Fruit fly (Drosophila melanogaster) whole organism, embryonic: ENCODE measurements around the gene crm.

Experiments used
- BEAF-32 ChIP-seq: fragments of 200-800 bp; sonication (Bioruptor generic); optimal IDR thresholded peaks from 3 replicates; lab custom pipeline; 2017; ENCODE audit warnings: missing biosample characterization, missing genetic modification characterization, mild to moderate bottlenecking, moderate library complexity, missing genetic modification reagents
- Blimp-1 ChIP-seq: fragments of 200-800 bp; sonication (Bioruptor generic); optimal IDR thresholded peaks from 3 replicates; lab custom pipeline; 2018; ENCODE audit warnings: missing biosample characterization, missing genetic modification characterization, mild to moderate bottlenecking, moderate library complexity, missing genetic modification reagents
- CG11504 ChIP-seq: fragments of 200-800 bp; sonication (Bioruptor generic); optimal IDR thresholded peaks from 3 replicates; lab custom pipeline; 2019; ENCODE audit warnings: missing biosample characterization, mild to moderate bottlenecking, missing genetic modification characterization, moderate library complexity
- CG12155 ChIP-seq: fragments of 200-800 bp; sonication (Bioruptor generic); optimal IDR thresholded peaks from 3 replicates; lab custom pipeline; 2016; ENCODE audit warnings: missing biosample characterization, missing genetic modification characterization
- CG13624 ChIP-seq: fragments of 200-800 bp; sonication (Bioruptor generic); optimal IDR thresholded peaks from 2 replicates; lab custom pipeline; 2016; ENCODE audit warnings: missing biosample characterization, missing genetic modification characterization
- CG2116 ChIP-seq: fragments of 200-800 bp; sonication (Bioruptor generic); optimal IDR thresholded peaks from 3 replicates; lab custom pipeline; 2018; ENCODE audit warnings: missing biosample characterization, mild to moderate bottlenecking, missing genetic modification characterization
- CG2129 ChIP-seq: fragments of 200-800 bp; sonication (Bioruptor generic); IDR thresholded peaks from 2 replicates; pipeline ENCODE4 v1.3.6; 2022; ENCODE audit warnings: missing biosample characterization, missing genetic modification characterization; ENCODE audit not compliant: partially characterized antibody
- CG2199 ChIP-seq: fragments of 200-800 bp; sonication (Bioruptor generic); IDR thresholded peaks from 3 replicates; pipeline ENCODE4 v1.3.6; 2022; ENCODE audit warnings: missing biosample characterization, missing genetic modification characterization
- CG3065 ChIP-seq: fragments of 200-800 bp; sonication (Bioruptor generic); optimal IDR thresholded peaks from 2 replicates; lab custom pipeline; 2016; ENCODE audit warnings: missing biosample characterization, missing genetic modification characterization
- CG32532 ChIP-seq: fragments of 200-800 bp; sonication (Bioruptor generic); IDR thresholded peaks from 2 replicates; pipeline ENCODE4 v1.3.6; 2022; ENCODE audit warnings: missing biosample characterization, missing genetic modification characterization
- CG4328 ChIP-seq: fragments of 200-800 bp; sonication (Bioruptor generic); optimal IDR thresholded peaks from 3 replicates; lab custom pipeline; 2017; ENCODE audit warnings: missing biosample characterization, missing genetic modification reagents, missing genetic modification characterization
- CG4820 ChIP-seq: fragments of 200-800 bp; sonication (Bioruptor generic); optimal IDR thresholded peaks from 3 replicates; lab custom pipeline; 2016; ENCODE audit warnings: missing biosample characterization, missing genetic modification characterization
- CG5180 ChIP-seq: fragments of 200-800 bp; sonication (Bioruptor generic); optimal IDR thresholded peaks from 3 replicates; lab custom pipeline; 2017; ENCODE audit warnings: missing biosample characterization, missing genetic modification characterization, mild to moderate bottlenecking, moderate library complexity, missing genetic modification reagents
- CG6689 ChIP-seq: fragments of 200-800 bp; sonication (Bioruptor generic); IDR thresholded peaks from 2 replicates; pipeline ENCODE4 v1.3.6; 2022; ENCODE audit warnings: missing biosample characterization, missing genetic modification characterization
- CG6765 ChIP-seq: fragments of 200-800 bp; sonication (Bioruptor generic); optimal IDR thresholded peaks from 3 replicates; lab custom pipeline; 2017; ENCODE audit warnings: missing biosample characterization, mild to moderate bottlenecking, missing genetic modification characterization
- CG7928 ChIP-seq: fragments of 200-800 bp; sonication (Bioruptor generic); optimal IDR thresholded peaks from 2 replicates; lab custom pipeline; 2017; ENCODE audit warnings: missing biosample characterization, mild to moderate bottlenecking, missing genetic modification characterization
- CG9609 ChIP-seq: fragments of 200-800 bp; sonication (Bioruptor generic); optimal IDR thresholded peaks from 3 replicates; lab custom pipeline; 2016; ENCODE audit warnings: missing biosample characterization, missing genetic modification characterization
- D19B ChIP-seq: fragments of 200-800 bp; sonication (Bioruptor generic); optimal IDR thresholded peaks from 2 replicates; lab custom pipeline; 2017; ENCODE audit warnings: missing biosample characterization, mild to moderate bottlenecking, missing genetic modification characterization
- Dad ChIP-seq: fragments of 200-800 bp; sonication (Bioruptor generic); optimal IDR thresholded peaks from 3 replicates; lab custom pipeline; 2016; ENCODE audit warnings: missing biosample characterization, missing genetic modification characterization
- ERR ChIP-seq: fragments of 200-800 bp; sonication (Bioruptor generic); optimal IDR thresholded peaks from 2 replicates; lab custom pipeline; 2016; ENCODE audit warnings: missing biosample characterization, missing genetic modification characterization
- GATAe ChIP-seq: fragments of 200-800 bp; sonication (Bioruptor generic); conservative IDR thresholded peaks from 2 replicates; pipeline ENCODE4 v1.3.6; 2022; ENCODE audit warnings: missing biosample characterization, missing genetic modification characterization
- Hr3 ChIP-seq: fragments of 200-800 bp; sonication (Bioruptor generic); optimal IDR thresholded peaks from 3 replicates; lab custom pipeline; 2016; ENCODE audit warnings: missing biosample characterization, missing genetic modification characterization
- MBD-R2 ChIP-seq: fragments of 200-800 bp; sonication (Bioruptor generic); IDR thresholded peaks from 2 replicates; pipeline ENCODE4 v1.3.6; 2022; ENCODE audit warnings: missing biosample characterization, missing genetic modification characterization
- Med ChIP-seq: fragments of 200-800 bp; sonication (Bioruptor generic); peaks from one replicate; lab custom pipeline; 2016; ENCODE audit warnings: missing biosample characterization, missing genetic modification characterization, mild to moderate bottlenecking, inconsistent platforms, moderate library complexity
- Mes4 ChIP-seq: fragments of 200-800 bp; sonication (Bioruptor generic); optimal IDR thresholded peaks from 2 replicates; lab custom pipeline; 2016; ENCODE audit warnings: missing biosample characterization, missing genetic modification characterization
- Oli ChIP-seq: fragments of 200-800 bp; sonication (Bioruptor generic); optimal IDR thresholded peaks from 2 replicates; lab custom pipeline; 2018; ENCODE audit warnings: missing biosample characterization, mild to moderate bottlenecking, missing genetic modification characterization, moderate library complexity
- Optix ChIP-seq: fragments of 200-800 bp; sonication (Bioruptor generic); IDR thresholded peaks from 3 replicates; pipeline ENCODE4 v1.3.6; 2022; ENCODE audit warnings: missing biosample characterization, missing genetic modification characterization
- Scr ChIP-seq: fragments of 200-800 bp; sonication (Bioruptor generic); IDR thresholded peaks from 2 replicates; pipeline ENCODE4 v1.3.6; 2022; ENCODE audit warnings: missing biosample characterization, missing genetic modification characterization; ENCODE audit not compliant: partially characterized antibody
- YL-1 ChIP-seq: fragments of 200-800 bp; sonication (Bioruptor generic); optimal IDR thresholded peaks from 3 replicates; lab custom pipeline; 2017; ENCODE audit warnings: missing biosample characterization, mild to moderate bottlenecking, missing genetic modification characterization
- al ChIP-seq: fragments of 200-800 bp; sonication (Bioruptor generic); IDR thresholded peaks from 2 replicates; pipeline ENCODE4 v1.3.6; 2022; ENCODE audit warnings: missing biosample characterization, missing genetic modification characterization
- chm ChIP-seq: fragments of 200-800 bp; sonication (Bioruptor generic); IDR thresholded peaks from 2 replicates; pipeline ENCODE4 v1.3.6; 2022; ENCODE audit warnings: missing biosample characterization, missing genetic modification characterization
- ci ChIP-seq: fragments of 200-800 bp; sonication (Bioruptor generic); IDR thresholded peaks from 3 replicates; pipeline ENCODE4 v1.3.6; 2022; ENCODE audit warnings: missing biosample characterization, missing genetic modification characterization
- en ChIP-seq: fragments of 200-800 bp; sonication (Bioruptor generic); optimal IDR thresholded peaks from 2 replicates; lab custom pipeline; 2016; ENCODE audit warnings: missing biosample characterization, missing genetic modification characterization
- eyg ChIP-seq: fragments of 200-800 bp; sonication (Bioruptor generic); optimal IDR thresholded peaks from 3 replicates; lab custom pipeline; 2016; ENCODE audit warnings: missing biosample characterization, missing genetic modification characterization
- fd3F ChIP-seq: fragments of 200-800 bp; sonication (Bioruptor generic); optimal IDR thresholded peaks from 2 replicates; lab custom pipeline; 2018; ENCODE audit warnings: missing biosample characterization, mild to moderate bottlenecking, missing genetic modification characterization, moderate library complexity
- h ChIP-seq: fragments of >200 bp; optimal IDR thresholded peaks from 2 replicates; lab custom pipeline; 2017
- hbn ChIP-seq: fragments of 200-800 bp; sonication (Bioruptor generic); IDR thresholded peaks from 2 replicates; pipeline ENCODE4 v1.3.6; 2022; ENCODE audit warnings: missing biosample characterization, missing genetic modification characterization; ENCODE audit not compliant: partially characterized antibody
- her ChIP-seq: fragments of 200-800 bp; sonication (Bioruptor generic); optimal IDR thresholded peaks from 2 replicates; lab custom pipeline; 2016; ENCODE audit warnings: missing biosample characterization, missing genetic modification characterization
- knrl ChIP-seq: fragments of 200-800 bp; sonication (Bioruptor generic); IDR thresholded peaks from 3 replicates; pipeline ENCODE4 v1.3.6; 2022; ENCODE audit warnings: missing biosample characterization, missing genetic modification characterization; ENCODE audit not compliant: partially characterized antibody
- lola ChIP-seq, 3 experiments: fragments of >200 bp in 2 of 3; fragments of 200-800 bp in 1 of 3; sonication (Bioruptor generic) in 1 of 3; optimal IDR thresholded peaks; 2 replicates each; lab custom pipeline; 2017 to 2019; ENCODE audit warnings: missing biosample characterization in 3 of 3, missing genetic modification characterization in 3 of 3, mild to moderate bottlenecking in 1 of 3, moderate library complexity in 1 of 3
- nau ChIP-seq: fragments of 200-800 bp; sonication (Bioruptor generic); optimal IDR thresholded peaks from 3 replicates; lab custom pipeline; 2017; ENCODE audit warnings: missing biosample characterization, mild to moderate bottlenecking, missing genetic modification characterization, missing genetic modification reagents
- nerfin-2 ChIP-seq: fragments of 200-800 bp; sonication (Bioruptor generic); IDR thresholded peaks from 2 replicates; pipeline ENCODE4 v1.3.6; 2022; ENCODE audit warnings: missing biosample characterization, missing genetic modification characterization; ENCODE audit not compliant: partially characterized antibody
- pnt ChIP-seq: fragments of 200-800 bp; sonication (Bioruptor generic); optimal IDR thresholded peaks from 3 replicates; lab custom pipeline; 2016; ENCODE audit warnings: missing biosample characterization, missing genetic modification characterization
- prd ChIP-seq, 3 experiments: fragments of >200 bp in 2 of 3; fragments of 200-800 bp in 1 of 3; sonication (Bioruptor generic) in 1 of 3; optimal IDR thresholded peaks in 2 of 3; IDR thresholded peaks in 1 of 3; 2 replicates in 2 of 3; 3 replicates in 1 of 3; pipeline versions ENCODE4 v1.3.6 to Lab custom; 2017 to 2022; ENCODE audit warnings: missing biosample characterization in 1 of 3, missing genetic modification characterization in 1 of 3
- salm ChIP-seq: fragments of 200-800 bp; sonication (Bioruptor generic); optimal IDR thresholded peaks from 2 replicates; lab custom pipeline; 2018; ENCODE audit warnings: missing biosample characterization, mild to moderate bottlenecking, missing genetic modification characterization
- scrt ChIP-seq: fragments of 200-800 bp; sonication (Bioruptor generic); optimal IDR thresholded peaks from 2 replicates; lab custom pipeline; 2018; ENCODE audit warnings: missing biosample characterization, mild to moderate bottlenecking, missing genetic modification characterization, moderate library complexity
- sima ChIP-seq: fragments of 200-800 bp; sonication (Bioruptor generic); optimal IDR thresholded peaks from 2 replicates; lab custom pipeline; 2016; ENCODE audit warnings: missing biosample characterization, missing genetic modification characterization
- sisA ChIP-seq: fragments of 200-800 bp; sonication (Bioruptor generic); IDR thresholded peaks from 2 replicates; pipeline ENCODE4 v1.3.6; 2022; ENCODE audit warnings: missing biosample characterization, missing genetic modification characterization
- slbo ChIP-seq: fragments of 200-800 bp; sonication (Bioruptor generic); IDR thresholded peaks from 2 replicates; pipeline ENCODE4 v1.3.6; 2022; ENCODE audit warnings: missing biosample characterization, missing genetic modification characterization
- unc-4 ChIP-seq: fragments of 200-800 bp; sonication (Bioruptor generic); IDR thresholded peaks from 2 replicates; pipeline ENCODE4 v1.3.6; 2022; ENCODE audit warnings: missing biosample characterization, missing genetic modification characterization; ENCODE audit not compliant: partially characterized antibody
- zfh2 ChIP-seq: fragments of 200-800 bp; sonication (Bioruptor generic); optimal IDR thresholded peaks from 2 replicates; lab custom pipeline; 2016; ENCODE audit warnings: missing biosample characterization, missing genetic modification characterization

The crm gene

dm6 chrX:2720122-2720521, 18.5 kb downstream of the crm start, which contains the start of gene CG2701 (continued):
- TF ChIP-seq CG7928 (GFP tag; lab: Kevin White, UChicago) (no peak), CG32532 (GFP tag; lab: Robert Waterston, UW) (no peak), her (GFP tag; lab: Kevin White, UChicago) (peak; percentile 39), prd (optimal IDR thresholded peaks at IDR 0.05; lab: Kevin White, UChicago) (no peak), prd (GFP tag; IDR thresholded peaks at IDR 0.05; lab: Robert Waterston, UW) (no peak), Dad (GFP tag; lab: Kevin White, UChicago) (no peak), Mes4 (GFP tag; lab: Kevin White, UChicago) (no peak), GATAe (GFP tag; lab: Robert Waterston, UW) (no peak), sisA (GFP tag; lab: Robert Waterston, UW) (no peak), h (lab: Kevin White, UChicago) (no peak), ERR (GFP tag; lab: Kevin White, UChicago) (peak; percentile 6), hbn (peak; percentile 56; the same call in 1 of the 2 replicates), CG2129 (GFP tag; lab: Robert Waterston, UW) (no peak), YL-1 (GFP tag; lab: Kevin White, UChicago) (peak; percentile 57), CG5180 (GFP tag; lab: Kevin White, UChicago) (no peak), CG4328 (GFP tag; lab: Kevin White, UChicago) (no peak), Scr (GFP tag; lab: Robert Waterston, UW) (peak; percentile 63), fd3F (no peak), pnt (no peak), nerfin-2 (peak; percentile 60), zfh2 (GFP tag; lab: Kevin White, UChicago) (peak; percentile 36), CG2199 (no peak), knrl (GFP tag; lab: Robert Waterston, UW) (peak; percentile 66), CG2116 (GFP tag; lab: Kevin White, UChicago) (peak; percentile 57), chm (GFP tag; lab: Robert Waterston, UW) (no peak), Optix (no peak), CG6765 (GFP tag; lab: Kevin White, UChicago) (no peak), slbo (GFP tag; lab: Robert Waterston, UW) (peak; percentile 53; the same call in 1 of the 2 replicates), eyg (no peak), D19B (GFP tag; lab: Kevin White, UChicago) (no peak), Hr3 (GFP tag; lab: Kevin White, UChicago) (no peak), scrt (no peak), CG3065 (no peak), al (GFP tag; lab: Robert Waterston, UW) (no peak), salm (no peak), CG6689 (peak; percentile 99), Oli (tag; lab: Kevin White, UChicago) (no peak), Med (GFP tag; lab: Kevin White, UChicago) (peak; percentile 88), CG13624 (GFP tag; lab: Kevin White, UChicago) (peak; percentile 18), BEAF-32 (GFP tag; lab: Kevin White, UChicago) (peak; percentile 74), MBD-R2 (GFP tag; lab: Robert Waterston, UW) (peak; percentile 95), CG12155 (no peak), Blimp-1 (GFP tag; lab: Kevin White, UChicago) (no peak), nau (GFP tag; lab: Kevin White, UChicago) (no peak), sima (GFP tag; lab: Kevin White, UChicago) (no peak), lola (GFP tag; optimal IDR thresholded peaks at IDR 0.05; lab: Kevin White, UChicago) (no peak), ci (0 out of 3 replicates have a peak, but pooled peaks have one; percentile 17), unc-4 (GFP tag; lab: Robert Waterston, UW) (peak; percentile 66), CG4820 (GFP tag; lab: Kevin White, UChicago) (no peak), en (GFP tag; lab: Kevin White, UChicago) (no peak), CG9609 (GFP tag; lab: Kevin White, UChicago) (peak; percentile 18), CG11504 (tag; lab: Kevin White, UChicago) (no peak)
